Worm (Caenorhabditis elegans) whole organism, L2 larva: Measurements from ENCODE around the gene srw-15.

Source experiments
- aly-2 ChIP-seq: fragments of 150-350 bp; optimal IDR thresholded peaks from 2 replicates; lab custom pipeline; 2014; ENCODE audit warnings: missing biosample characterization, missing genetic modification characterization
- nhr-12 ChIP-seq: fragments of 150-350 bp; optimal IDR thresholded peaks from 2 replicates; lab custom pipeline; 2014; ENCODE audit warnings: missing biosample characterization, missing genetic modification characterization
- nhr-23 ChIP-seq: fragments of 150-350 bp; optimal IDR thresholded peaks from 2 replicates; lab custom pipeline; 2014; ENCODE audit warnings: missing biosample characterization, missing genetic modification reagents, missing genetic modification characterization

ce11 chrV:15182407-15182806 lies 47.9 kb upstream of the srw-15 start, which contains the start of gene fbxa-84:
- TF ChIP-seq aly-2 (tag; lab: Kevin White, UChicago) (no peak), nhr-23 (no peak), nhr-12 (tag; lab: Kevin White, UChicago) (no peak)
